Worm (Caenorhabditis elegans) whole organism, L1 larva: ENCODE data around the gene calf-1.

Experiments
- aly-2 ChIP-seq: fragments of 150-350 bp; optimal IDR thresholded peaks from 2 replicates; lab custom pipeline; 2014; ENCODE audit warnings: missing biosample characterization, missing genetic modification characterization
- ama-1 ChIP-seq: fragments of 150-350 bp; optimal IDR thresholded peaks from 2 replicates; lab custom pipeline; 2014
- egl-27 ChIP-seq, 2 experiments: fragments of 150-350 bp in 1 of 2; sonication (generic microtip); optimal IDR thresholded peaks; 3 replicates each; lab custom pipeline; 2017 to 2018; ENCODE audit warnings: missing biosample characterization in 2 of 2, missing genetic modification characterization in 2 of 2, missing genetic modification reagents in 2 of 2
- elt-3 ChIP-seq, 6 experiments: fragments of 150-350 bp in 1 of 6; sonication (generic microtip); optimal IDR thresholded peaks; 2 replicates each; lab custom pipeline; 2017 to 2018; ENCODE audit warnings: missing biosample characterization in 6 of 6, missing genetic modification characterization in 6 of 6, inconsistent platforms in 1 of 6
- ets-5 ChIP-seq: fragments of 200-800 bp; sonication (Bioruptor generic); IDR thresholded peaks from 2 replicates; pipeline ENCODE4 v1.3.6; 2022; ENCODE audit warnings: missing genetic modification characterization, missing compliant biosample characterization
- grh-1 ChIP-seq: fragments of 200-800 bp; sonication (Bioruptor generic); IDR thresholded peaks from 2 replicates; pipeline ENCODE4 v1.3.6; 2022; ENCODE audit warnings: missing genetic modification reagents, missing genetic modification characterization, missing compliant biosample characterization
- jun-1 ChIP-seq: fragments of 150-350 bp; optimal IDR thresholded peaks from 2 replicates; lab custom pipeline; 2014; ENCODE audit warnings: missing biosample characterization, missing genetic modification reagents, missing genetic modification characterization
- lin-13 ChIP-seq: fragments of 150-350 bp; optimal IDR thresholded peaks from 2 replicates; lab custom pipeline; 2014; ENCODE audit warnings: missing biosample characterization, missing genetic modification reagents, missing genetic modification characterization
- lin-35 ChIP-seq, 2 experiments: fragments of 150-350 bp; optimal IDR thresholded peaks; 2 replicates each; lab custom pipeline; 2014; ENCODE audit warnings: missing biosample characterization in 2 of 2, missing genetic modification characterization in 2 of 2, missing genetic modification reagents in 2 of 2
- nhr-11 ChIP-seq: fragments of 150-350 bp; optimal IDR thresholded peaks from 2 replicates; lab custom pipeline; 2014; ENCODE audit warnings: missing biosample characterization, missing genetic modification characterization
- tbx-2 ChIP-seq: sonication (generic microtip); optimal IDR thresholded peaks from 2 replicates; lab custom pipeline; 2016; ENCODE audit warnings: missing genetic modification characterization, missing compliant biosample characterization
- ztf-4 ChIP-seq: fragments of 150-350 bp; optimal IDR thresholded peaks from 2 replicates; lab custom pipeline; 2014; ENCODE audit warnings: missing biosample characterization, missing genetic modification characterization

DNA sequence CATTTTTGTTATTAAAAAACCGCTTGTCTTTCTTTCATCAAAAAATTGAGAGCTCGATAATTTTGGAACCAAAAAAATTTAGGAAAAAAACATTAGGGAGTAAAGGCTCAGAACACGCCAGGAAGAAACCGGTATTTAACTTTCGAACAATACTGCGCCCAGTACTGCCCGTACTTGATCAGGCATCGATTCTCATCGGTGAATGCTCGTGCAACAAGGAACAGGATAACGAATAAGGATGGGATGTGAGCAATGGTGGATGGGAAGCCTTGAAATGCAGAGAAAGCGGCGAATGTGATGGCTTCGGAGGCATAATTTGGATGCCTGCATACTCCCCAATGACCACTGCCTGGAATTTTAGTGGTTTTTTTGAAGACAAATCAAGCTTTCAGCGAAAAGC is 1.9 kb upstream of the calf-1 start:
- TF ChIP-seq ama-1 (lab: Kevin White, UChicago) (no peak), tbx-2 (tag; lab: Kevin White, UChicago) (no peak), elt-3 (tag; optimal IDR thresholded peaks at IDR 0.05; lab: Kevin White, UChicago) (no peak), egl-27 (tag; optimal IDR thresholded peaks at IDR 0.05; lab: Kevin White, UChicago) (no peak), lin-13 (GFP tag; lab: Kevin White, UChicago) (no peak), grh-1 (no peak), nhr-11 (tag; lab: Kevin White, UChicago) (no peak), ztf-4 (tag; lab: Kevin White, UChicago) (no peak), aly-2 (tag; lab: Kevin White, UChicago) (no peak), jun-1 (tag; lab: Kevin White, UChicago) (no peak), ets-5 (GFP tag; lab: Robert Waterston, UW) (no peak), lin-35 (GFP tag; optimal IDR thresholded peaks at IDR 0.05; lab: Kevin White, UChicago) (no peak)
